Fruit fly (Drosophila melanogaster) Kc167 (cell line): ENCODE results near the gene rux.

Source experiments
- Sin3A ChIP-seq: fragments of >200 bp; optimal IDR thresholded peaks from 2 replicates; lab custom pipeline; 2018; ENCODE audit warnings: missing external identifiers
- h ChIP-seq: fragments of >200 bp; optimal IDR thresholded peaks from 3 replicates; lab custom pipeline; 2018; ENCODE audit warnings: missing external identifiers
- psq ChIP-seq: fragments of >200 bp; optimal IDR thresholded peaks from 2 replicates; lab custom pipeline; 2017; ENCODE audit warnings: missing external identifiers

dm6 chrX:6035359-6035758 is 2.2 kb downstream of the rux start:
- TF ChIP-seq Sin3A (no peak), psq (lab: Kevin White, UChicago) (no peak), h (lab: Kevin White, UChicago) (no peak)
